Worm (Caenorhabditis elegans): ENCODE data around the gene ndab-1.

The ndab-1 gene

DNA sequence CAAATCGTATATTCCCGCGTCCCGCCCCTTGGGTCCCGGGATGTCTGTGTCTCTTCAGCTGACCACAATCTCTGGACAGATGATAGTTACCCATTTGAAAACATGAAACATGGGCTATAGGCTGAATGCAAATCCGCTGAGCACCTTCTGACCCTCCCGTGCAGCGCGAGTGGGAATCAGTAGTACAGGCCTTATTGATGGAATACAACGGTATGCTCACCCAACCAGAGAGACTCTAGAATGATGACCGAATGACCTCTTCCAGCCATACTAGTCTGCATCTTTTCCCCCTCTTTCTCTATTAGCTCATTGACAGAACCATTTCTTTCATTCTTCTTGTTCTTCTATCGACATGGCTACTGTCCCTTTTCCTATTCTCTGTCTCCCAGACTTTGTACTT lies 8.3 kb downstream of the ndab-1 start, which contains the start of gene sdz-33:
TSS of gene sdz-33 (plus strand) at position 301 of the 400 bp plus-strand sequence.
- TF ChIP-seq lsy-2 (tag; optimal IDR thresholded peaks at IDR 0.05): no peak
- no peak for TF ChIP-seq M03D4.4 (tag; optimal IDR thresholded peaks at IDR 0.05)
- no peak for TF ChIP-seq unc-62 (GFP tag; optimal IDR thresholded peaks at IDR 0.05)
- TF ChIP-seq blmp-1 (tag; optimal IDR thresholded peaks at IDR 0.05): no peak
- no peak for TF ChIP-seq mab-5 (tag; optimal IDR thresholded peaks at IDR 0.05)
- no peak for TF ChIP-seq tbx-8 (GFP tag; optimal IDR thresholded peaks at IDR 0.05)
- no peak for TF ChIP-seq ceh-83 (GFP tag; optimal IDR thresholded peaks at IDR 0.05)
- TF ChIP-seq pha-4 (tag; optimal IDR thresholded peaks at IDR 0.05): no peak
- no peak for TF ChIP-seq ham-2 (GFP tag; optimal IDR thresholded peaks at IDR 0.05)
- TF ChIP-seq sem-2 (GFP tag; optimal IDR thresholded peaks at IDR 0.05): no peak
- no peak for TF ChIP-seq elt-3 (tag; optimal IDR thresholded peaks at IDR 0.05)
- TF ChIP-seq nhr-2 (tag; optimal IDR thresholded peaks at IDR 0.05): no peak

DNA sequence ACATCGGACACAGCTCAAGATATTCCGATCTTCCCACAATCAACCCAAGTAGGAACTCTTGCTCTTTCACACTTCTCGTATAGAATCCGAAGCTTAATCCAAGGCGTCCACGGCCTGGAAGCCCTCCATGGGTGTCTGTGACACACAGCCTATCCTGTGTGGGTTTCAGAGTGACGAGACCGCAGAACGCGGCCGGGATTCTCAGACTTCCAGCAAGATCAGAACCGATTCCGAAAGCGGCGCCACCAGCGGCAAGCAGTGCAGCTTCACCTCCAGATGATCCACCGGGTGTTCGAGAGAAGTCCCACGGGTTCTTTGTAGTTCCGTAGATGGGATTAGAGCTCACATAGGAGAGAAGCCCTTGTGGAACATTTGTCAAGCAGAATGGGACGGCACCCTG lies 12.7 kb downstream of the ndab-1 start:
- TF ChIP-seq ceh-43 (GFP tag; optimal IDR thresholded peaks at IDR 0.05) (no peak), nhr-2 (tag; optimal IDR thresholded peaks at IDR 0.05) (no peak)

DNA sequence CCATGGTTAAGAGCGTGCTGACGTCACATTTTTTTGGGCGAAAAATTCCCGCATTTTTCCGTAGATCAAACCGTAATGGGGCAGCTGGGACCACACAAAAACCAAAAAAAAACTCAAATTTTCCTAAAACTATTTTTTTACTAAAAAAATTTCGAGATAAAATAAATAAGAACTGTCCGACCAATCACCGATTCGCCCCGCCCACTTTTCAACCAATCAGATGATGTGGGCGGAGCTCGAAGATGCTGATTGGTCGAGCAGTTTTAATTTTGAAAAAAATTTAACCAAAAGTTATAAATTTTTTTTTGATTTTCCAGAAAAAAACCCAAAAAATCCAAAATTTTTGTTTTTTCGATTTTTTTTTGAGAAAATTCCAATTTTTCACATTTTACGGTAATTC lies 15.5 kb downstream of the ndab-1 start:
- TF ChIP-seq blmp-1 (tag; optimal IDR thresholded peaks at IDR 0.05): no peak
- no peak for TF ChIP-seq mls-2 (tag; optimal IDR thresholded peaks at IDR 0.05)
- no peak for TF ChIP-seq lsy-2 (tag; optimal IDR thresholded peaks at IDR 0.05)
- no peak for TF ChIP-seq mep-1 (tag; optimal IDR thresholded peaks at IDR 0.05)

DNA sequence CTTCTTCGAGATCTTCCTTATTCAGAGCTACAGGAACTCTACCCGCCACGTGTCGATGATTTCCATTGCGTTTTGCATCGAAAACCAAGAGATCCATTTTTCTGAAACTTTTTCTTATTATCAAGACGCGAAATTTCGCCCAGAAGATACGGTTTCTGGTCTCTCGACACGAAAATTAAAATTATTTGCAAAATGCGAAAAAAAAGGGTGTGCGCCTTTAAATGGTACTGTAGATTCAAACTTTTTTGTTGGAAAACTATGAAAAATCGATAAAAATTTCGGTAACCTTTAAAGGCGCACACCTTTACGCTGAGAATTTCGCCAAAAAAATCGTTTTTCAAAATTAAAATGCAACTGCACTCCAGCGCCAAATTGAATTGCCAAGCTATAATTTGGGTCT lies 17.3 kb downstream of the ndab-1 start, which contains the start of gene tsen-2:
TSS of gene tsen-2 (minus strand) at position 101 of the 400 bp plus-strand sequence.
- TF ChIP-seq sptf-1 (tag; optimal IDR thresholded peaks at IDR 0.05) (no peak), hlh-1 (tag; optimal IDR thresholded peaks at IDR 0.05) (no peak)

DNA sequence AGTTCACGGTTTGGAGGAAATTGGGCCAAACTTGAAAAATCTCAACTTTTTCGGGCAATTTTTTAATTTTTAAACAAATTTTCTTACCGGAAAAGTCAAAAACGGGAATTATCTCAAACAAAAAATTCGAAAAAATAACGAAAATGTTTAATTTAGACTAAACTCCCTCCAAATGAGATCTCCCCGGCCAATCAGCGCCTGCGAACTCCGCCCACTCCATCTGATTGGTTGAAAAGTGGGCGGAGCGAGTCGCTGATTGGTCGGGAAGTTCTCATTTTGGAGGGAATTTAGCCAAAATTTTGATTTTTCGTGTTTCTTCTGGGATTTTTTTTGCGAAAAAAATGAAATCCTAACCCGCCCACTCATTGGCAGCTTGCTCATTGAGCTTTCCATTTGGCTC lies 18.9 kb downstream of the ndab-1 start:
- no peak for TF ChIP-seq elt-1 (tag; optimal IDR thresholded peaks at IDR 0.05; ENCODE audit: borderline replicate concordance, insufficient read depth)
- TF ChIP-seq blmp-1 (tag; optimal IDR thresholded peaks at IDR 0.05): no peak
- no peak for TF ChIP-seq flh-1 (GFP tag; optimal IDR thresholded peaks at IDR 0.05)
- no peak for TF ChIP-seq zip-8 (tag; optimal IDR thresholded peaks at IDR 0.05)

DNA sequence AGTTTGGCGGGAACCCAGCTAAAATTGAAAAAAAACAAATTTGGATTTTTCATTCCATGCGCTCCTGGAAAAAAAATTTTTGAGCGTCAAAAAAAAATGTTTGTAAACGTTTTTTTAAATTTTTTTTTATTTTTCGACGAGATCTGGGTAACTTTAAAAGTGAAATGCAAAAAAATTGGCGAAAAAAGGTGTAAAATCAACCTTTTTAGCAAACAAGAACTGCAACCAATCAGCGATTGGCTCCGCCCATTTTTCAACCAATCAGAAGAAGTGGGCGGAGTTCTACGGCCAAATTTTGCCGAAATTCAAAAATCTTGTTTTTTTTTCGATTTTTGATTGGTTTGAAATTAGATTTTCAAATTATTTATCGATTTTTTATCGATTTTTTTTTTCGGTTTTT lies 20.0 kb downstream of the ndab-1 start:
- TF ChIP-seq lsy-2 (tag; optimal IDR thresholded peaks at IDR 0.05): no peak

DNA sequence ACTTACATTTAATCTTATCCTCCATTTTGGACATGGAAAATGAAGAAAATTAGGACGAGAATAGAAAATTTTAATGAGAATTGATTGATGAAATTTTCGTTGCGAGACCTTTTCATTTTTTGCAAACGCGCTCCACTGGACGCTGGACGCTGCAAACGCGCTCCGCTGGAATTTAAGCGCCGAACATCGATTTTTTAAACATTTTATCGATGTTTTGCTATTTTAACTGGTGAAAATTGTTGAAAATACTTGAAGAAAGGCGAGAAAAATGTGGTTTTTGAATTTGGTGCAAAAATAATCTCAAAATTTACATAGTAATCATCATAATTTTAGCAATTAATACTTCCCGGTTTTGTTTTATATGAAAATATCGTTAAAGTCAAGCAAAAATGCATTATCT lies 22.6 kb downstream of the ndab-1 start, which contains the start of gene Y56A3A.41:
TSS of gene Y56A3A.41 (minus strand) at position 101 of the 400 bp plus-strand sequence.
- TF ChIP-seq M03D4.4 (tag; optimal IDR thresholded peaks at IDR 0.05) (no peak), ceh-43 (GFP tag; optimal IDR thresholded peaks at IDR 0.05) (no peak), flh-1 (GFP tag; optimal IDR thresholded peaks at IDR 0.05) (no peak), ceh-39 (tag; optimal IDR thresholded peaks at IDR 0.05) (no peak), nhr-76 (tag; optimal IDR thresholded peaks at IDR 0.05) (no peak), nhr-12 (tag; optimal IDR thresholded peaks at IDR 0.05) (no peak), lin-13 (tag; optimal IDR thresholded peaks at IDR 0.05) (no peak)

DNA sequence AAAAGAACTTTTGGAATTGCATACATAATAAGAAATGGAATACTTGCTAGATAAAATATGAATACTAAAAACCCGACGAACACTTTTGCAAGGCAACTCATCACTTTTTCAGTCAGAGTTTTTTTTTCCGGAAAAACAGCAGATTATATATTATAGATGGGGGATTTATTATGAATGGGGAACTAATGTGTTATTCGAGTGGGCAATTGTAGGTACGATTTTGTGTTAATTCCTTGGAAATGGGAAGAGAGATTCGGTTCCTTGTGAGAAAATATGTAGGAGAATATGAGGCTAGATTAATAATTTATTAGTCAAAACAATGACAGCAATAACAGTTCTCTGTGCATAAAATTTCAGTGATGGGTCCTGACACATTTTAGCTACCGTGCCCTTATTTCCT lies 24.2 kb downstream of the ndab-1 start, which contains the start of gene faah-5:
TSS of gene faah-5 (minus strand) at position 101 of the 400 bp plus-strand sequence.
- TF ChIP-seq mab-5 (tag; optimal IDR thresholded peaks at IDR 0.05): no peak
- no peak for TF ChIP-seq nhr-12 (tag; optimal IDR thresholded peaks at IDR 0.05)
- TF ChIP-seq unc-120 (tag; optimal IDR thresholded peaks at IDR 0.05; ENCODE audit: poor library complexity, severe bottlenecking): no peak
- no peak for TF ChIP-seq sem-2 (GFP tag; optimal IDR thresholded peaks at IDR 0.05)
- TF ChIP-seq ceh-83 (GFP tag; optimal IDR thresholded peaks at IDR 0.05): no peak

Measured in whole organism, mixed stage, embryonic.